Fruit fly (Drosophila melanogaster): ENCODE results near the gene beta-PheRS.

The beta-PheRS gene

DNA sequence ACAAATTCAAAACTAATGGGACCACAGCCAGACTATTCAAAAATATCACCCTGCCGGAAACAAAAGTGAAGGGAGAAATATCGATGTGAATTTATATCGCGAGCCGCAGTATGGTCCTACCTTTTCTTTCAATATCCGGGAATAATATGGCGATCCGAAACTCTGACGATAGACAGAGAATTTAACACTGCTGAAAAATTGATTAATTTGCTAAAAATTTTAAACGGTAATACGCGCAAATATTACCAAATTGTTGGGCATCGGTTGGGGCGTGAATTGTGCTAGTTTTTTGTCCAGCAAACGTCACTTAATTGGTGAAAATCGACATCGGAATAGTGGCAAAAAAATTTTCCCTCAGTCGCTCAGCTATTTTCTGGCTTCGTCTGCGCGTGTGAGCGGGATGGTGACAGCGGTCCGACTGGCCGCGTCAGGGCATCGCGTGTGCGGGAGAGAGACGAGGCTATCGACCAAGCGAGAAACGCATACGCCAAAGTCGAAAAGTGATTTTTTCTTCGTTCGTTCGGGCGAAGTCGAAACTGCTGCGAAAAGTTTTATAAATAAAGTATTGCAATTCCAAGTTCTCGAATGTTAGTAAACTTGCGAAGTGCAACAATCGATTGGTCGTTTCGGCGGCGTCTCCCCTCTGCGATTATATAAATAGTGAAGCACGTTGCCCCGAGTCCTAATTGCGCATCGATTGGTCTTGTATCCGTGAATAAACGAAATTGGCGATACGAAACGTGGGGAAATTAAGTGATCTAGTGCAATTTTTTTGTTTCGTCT is 21.9 kb downstream of the beta-PheRS start, which contains the start of gene mask (continued):
- TF ChIP-seq CG7839 (tag; optimal IDR thresholded peaks at IDR 0.05): peak; percentile 64
- TF ChIP-seq Usf (GFP tag; optimal IDR thresholded peaks at IDR 0.05): peak; percentile 74
- TF ChIP-seq CG5245 (GFP tag; optimal IDR thresholded peaks at IDR 0.05): peak; percentile 59
- TF ChIP-seq exex (tag; optimal IDR thresholded peaks at IDR 0.05): peak; percentile 35
- TF ChIP-seq CG2875 (GFP tag; optimal IDR thresholded peaks at IDR 0.05): peak; percentile 54
- TF ChIP-seq bigmax (GFP tag; optimal IDR thresholded peaks at IDR 0.05): peak; percentile 12
- TF ChIP-seq disco-r (GFP tag; optimal IDR thresholded peaks at IDR 0.05): peak; percentile 73
- TF ChIP-seq CG1024 (GFP tag; IDR thresholded peaks at IDR 0.05): peak; percentile 72
- TF ChIP-seq ap (GFP tag; IDR thresholded peaks at IDR 0.05): peak; percentile 69; the same call in 1 of the 2 replicates
- TF ChIP-seq CG13424 (tag; optimal IDR thresholded peaks at IDR 0.05): peak; percentile 39
- TF ChIP-seq Hr3 (GFP tag; optimal IDR thresholded peaks at IDR 0.05): peak; percentile 45
- TF ChIP-seq D19B (GFP tag; optimal IDR thresholded peaks at IDR 0.05): peak; percentile 32
- TF ChIP-seq jing (GFP tag; optimal IDR thresholded peaks at IDR 0.05): no peak
- TF ChIP-seq Fer3 (tag; optimal IDR thresholded peaks at IDR 0.05): peak; percentile 78
- peak; percentile 65; the same call in 1 of the 3 replicates for TF ChIP-seq CG3726 (GFP tag; IDR thresholded peaks at IDR 0.05)
- TF ChIP-seq CG2129 (GFP tag; IDR thresholded peaks at IDR 0.05; ENCODE audit: partially characterized antibody): no peak
- no peak for TF ChIP-seq Lpt (GFP tag; optimal IDR thresholded peaks at IDR 0.05)
- peak; percentile 94 for TF ChIP-seq CG1832 (GFP tag; optimal IDR thresholded peaks at IDR 0.05)
- TF ChIP-seq CG7556 (GFP tag; optimal IDR thresholded peaks at IDR 0.05): peak; percentile 19
- peak; percentile 15 for TF ChIP-seq CG15696 (tag; optimal IDR thresholded peaks at IDR 0.05)
- peak; percentile 86 for TF ChIP-seq sens-2 (GFP tag; IDR thresholded peaks at IDR 0.05)
- peak; percentile 35 for TF ChIP-seq Sry-β (GFP tag; optimal IDR thresholded peaks at IDR 0.05)
- peak; percentile 67 for TF ChIP-seq CG4854 (GFP tag; optimal IDR thresholded peaks at IDR 0.05)
- TF ChIP-seq Hr78 (GFP tag; optimal IDR thresholded peaks at IDR 0.05): no peak
- peak; percentile 75 for TF ChIP-seq Mad (GFP tag; optimal IDR thresholded peaks at IDR 0.05)
- peak; percentile 43 for TF ChIP-seq ewg (GFP tag; optimal IDR thresholded peaks at IDR 0.05)
- peak; percentile 21 to 54 for TF ChIP-seq bsh (GFP tag; optimal IDR thresholded peaks at IDR 0.05)
- peak; percentile 93 for TF ChIP-seq CG7987 (GFP tag; optimal IDR thresholded peaks at IDR 0.05)
- peak; percentile 91 for TF ChIP-seq HLHmδ (GFP tag; optimal IDR thresholded peaks at IDR 0.05)
- TF ChIP-seq CG12299 (tag; optimal IDR thresholded peaks at IDR 0.05): peak; percentile 54
- peak; percentile 79 for TF ChIP-seq CG17328 (GFP tag; IDR thresholded peaks at IDR 0.05)
- peak; percentile 33 for TF ChIP-seq CG10274 (GFP tag; optimal IDR thresholded peaks at IDR 0.05)
- peak; percentile 61 for TF ChIP-seq pzg (GFP tag; optimal IDR thresholded peaks at IDR 0.05)
- TF ChIP-seq CG5953 (GFP tag; IDR thresholded peaks at IDR 0.05): peak; percentile 62; the same call in 1 of the 2 replicates
- peak; percentile 91 for TF ChIP-seq NC2β (GFP tag; optimal IDR thresholded peaks at IDR 0.05)
- TF ChIP-seq gt (GFP tag; IDR thresholded peaks at IDR 0.05): peak; percentile 40; the same call in 1 of the 2 replicates
- TF ChIP-seq CG8359 (GFP tag; optimal IDR thresholded peaks at IDR 0.05; ENCODE audit: borderline replicate concordance): peak; percentile 47
- no peak for TF ChIP-seq hbn (GFP tag; IDR thresholded peaks at IDR 0.05; ENCODE audit: partially characterized antibody)
- peak; percentile 64 for TF ChIP-seq Myb (GFP tag; optimal IDR thresholded peaks at IDR 0.05)
- peak; percentile 62 for TF ChIP-seq nom (GFP tag; optimal IDR thresholded peaks at IDR 0.05)
- TF ChIP-seq TFAM (GFP tag; optimal IDR thresholded peaks at IDR 0.05): no peak
- TF ChIP-seq danr (GFP tag; IDR thresholded peaks at IDR 0.05): peak; percentile 16; the same call in 1 of the 2 replicates
- peak; percentile 70 for TF ChIP-seq CG4424 (GFP tag; optimal IDR thresholded peaks at IDR 0.05)
- peak; percentile 62; the same call in 3 of the 4 replicates for TF ChIP-seq Gug (GFP tag; IDR thresholded peaks at IDR 0.05)
- TF ChIP-seq chif (GFP tag; optimal IDR thresholded peaks at IDR 0.05): peak; percentile 56 to 77
- peak; percentile 66 for TF ChIP-seq Deaf1 (tag; optimal IDR thresholded peaks at IDR 0.05)
- peak; percentile 54 for TF ChIP-seq ATbp (GFP tag; optimal IDR thresholded peaks at IDR 0.05)

Data from whole organism, embryonic.